Fruit fly (Drosophila melanogaster) whole organism, adult: ENCODE results near the gene CG11927.

ENCODE experiments used
- CG14711 ChIP-seq: fragments of 200-800 bp; sonication (Bioruptor generic); optimal IDR thresholded peaks from 2 replicates; lab custom pipeline; 2018; ENCODE audit warnings: missing biosample characterization, mild to moderate bottlenecking, missing genetic modification characterization, moderate library complexity
- CG33017 ChIP-seq: fragments of 200-800 bp; sonication (Bioruptor generic); optimal IDR thresholded peaks from 2 replicates; lab custom pipeline; 2018; ENCODE audit warnings: missing biosample characterization, mild to moderate bottlenecking, missing genetic modification characterization, moderate library complexity
- CG5204 ChIP-seq: fragments of 200-800 bp; sonication (Bioruptor generic); optimal IDR thresholded peaks from 2 replicates; lab custom pipeline; 2016; ENCODE audit warnings: missing biosample characterization, missing genetic modification characterization
- cnc ChIP-seq, 2 experiments: fragments of >200 bp; optimal IDR thresholded peaks; 2 replicates each; lab custom pipeline; 2017
- kay ChIP-seq: fragments of 200-800 bp; sonication (Bioruptor generic); peaks from one replicate; lab custom pipeline; 2016; ENCODE audit warnings: missing biosample characterization, missing genetic modification characterization, borderline replicate concordance
- ovo ChIP-seq: fragments of 200-800 bp; sonication (Bioruptor generic); optimal IDR thresholded peaks from 2 replicates; lab custom pipeline; 2016; ENCODE audit warnings: missing biosample characterization, missing genetic modification characterization
- tj ChIP-seq: fragments of 200-800 bp; sonication (Bioruptor generic); optimal IDR thresholded peaks from 3 replicates; lab custom pipeline; 2017; ENCODE audit warnings: missing biosample characterization, mild to moderate bottlenecking, missing genetic modification characterization, moderate library complexity
- toe ChIP-seq: fragments of 200-800 bp; sonication (Bioruptor generic); optimal IDR thresholded peaks from 2 replicates; lab custom pipeline; 2016; ENCODE audit warnings: missing biosample characterization, missing genetic modification characterization

- TF ChIP-seq kay (GFP tag; lab: Kevin White, UChicago) (no peak), CG5204 (no peak), cnc (optimal IDR thresholded peaks at IDR 0.05; lab: Kevin White, UChicago) (no peak), ovo (GFP tag; lab: Kevin White, UChicago) (no peak), CG14711 (peak; percentile 48), toe (GFP tag; lab: Kevin White, UChicago) (no peak), CG33017 (tag; lab: Kevin White, UChicago) (peak; percentile 42), tj (no peak)
Observed at dm6 chr2L:4887382-4888219, 40.0 kb downstream of the CG11927 start.
